Fruit fly (Drosophila melanogaster): Measurements from ENCODE around the gene CG32983.

CG32983 gene

dm6 chr2L:8879241-8879931, 13.7 kb downstream of the CG32983 start:
- TF ChIP-seq Rel (GFP tag; optimal IDR thresholded peaks at IDR 0.05) (no peak), Rel (tag; optimal IDR thresholded peaks at IDR 0.05) (no peak), usp (GFP tag; optimal IDR thresholded peaks at IDR 0.05) (no peak), OdsH (GFP tag; optimal IDR thresholded peaks at IDR 0.05) (no peak), woc (GFP tag; optimal IDR thresholded peaks at IDR 0.05) (no peak), Mio (GFP tag; optimal IDR thresholded peaks at IDR 0.05) (no peak), dmrt93B (GFP tag; optimal IDR thresholded peaks at IDR 0.05) (no peak), CG32264 (GFP tag; optimal IDR thresholded peaks at IDR 0.05) (no peak), dsf (GFP tag; optimal IDR thresholded peaks at IDR 0.05; ENCODE audit: borderline replicate concordance) (no peak), CrebA (GFP tag; optimal IDR thresholded peaks at IDR 0.05; ENCODE audit: borderline replicate concordance) (no peak), dl (GFP tag; optimal IDR thresholded peaks at IDR 0.05; ENCODE audit: insufficient read depth in 1 of 2, partially characterized antibody in 2 of 2) (no peak), N (GFP tag; optimal IDR thresholded peaks at IDR 0.05) (no peak), Dif (GFP tag; optimal IDR thresholded peaks at IDR 0.05; ENCODE audit: partially characterized antibody) (no peak), lola (GFP tag; optimal IDR thresholded peaks at IDR 0.05) (no peak), rgr (GFP tag; optimal IDR thresholded peaks at IDR 0.05) (no peak), Dfd (GFP tag; optimal IDR thresholded peaks at IDR 0.05) (no peak), Vsx2 (GFP tag; optimal IDR thresholded peaks at IDR 0.05; ENCODE audit: partially characterized antibody) (no peak), sv (GFP tag; optimal IDR thresholded peaks at IDR 0.05) (no peak), Sp1 (GFP tag; optimal IDR thresholded peaks at IDR 0.05) (no peak)

- TF ChIP-seq lola (GFP tag; optimal IDR thresholded peaks at IDR 0.05) (no peak), HLH106 (tag; optimal IDR thresholded peaks at IDR 0.05) (no peak), GATAd (GFP tag; optimal IDR thresholded peaks at IDR 0.05) (no peak), Sp1 (GFP tag; optimal IDR thresholded peaks at IDR 0.05) (no peak), CG9705 (GFP tag; optimal IDR thresholded peaks at IDR 0.05) (no peak), brk (GFP tag; optimal IDR thresholded peaks at IDR 0.05) (no peak), fru (GFP tag; optimal IDR thresholded peaks at IDR 0.05) (no peak), rgr (GFP tag; optimal IDR thresholded peaks at IDR 0.05) (no peak), CG32264 (GFP tag; optimal IDR thresholded peaks at IDR 0.05) (no peak), usp (GFP tag; optimal IDR thresholded peaks at IDR 0.05) (no peak), br (GFP tag; optimal IDR thresholded peaks at IDR 0.05) (no peak), Hr83 (GFP tag; optimal IDR thresholded peaks at IDR 0.05; ENCODE audit: poor library complexity, severe bottlenecking) (no peak), psq (GFP tag; optimal IDR thresholded peaks at IDR 0.05) (no peak), Jra (GFP tag; optimal IDR thresholded peaks at IDR 0.05) (no peak), dsf (GFP tag; optimal IDR thresholded peaks at IDR 0.05; ENCODE audit: borderline replicate concordance) (no peak), Vsx2 (GFP tag; optimal IDR thresholded peaks at IDR 0.05; ENCODE audit: partially characterized antibody) (no peak), sv (GFP tag; optimal IDR thresholded peaks at IDR 0.05) (no peak), Hr78 (GFP tag; optimal IDR thresholded peaks at IDR 0.05) (no peak), Dfd (GFP tag; optimal IDR thresholded peaks at IDR 0.05) (no peak), tai (GFP tag; optimal IDR thresholded peaks at IDR 0.05) (no peak)
These were observed 15.4 kb downstream of the CG32983 start for dm6 chr2L:8881095-8881494.

- TF ChIP-seq Sp1 (GFP tag; optimal IDR thresholded peaks at IDR 0.05) = no peak
- TF ChIP-seq sage (GFP tag; optimal IDR thresholded peaks at IDR 0.05) = no peak
- no peak for TF ChIP-seq N (GFP tag; optimal IDR thresholded peaks at IDR 0.05)
- no peak for TF ChIP-seq brk (GFP tag; optimal IDR thresholded peaks at IDR 0.05)
- no peak for TF ChIP-seq Hnf4 (GFP tag; optimal IDR thresholded peaks at IDR 0.05)
- no peak for TF ChIP-seq jim (GFP tag; optimal IDR thresholded peaks at IDR 0.05)
- no peak for TF ChIP-seq dl (GFP tag; optimal IDR thresholded peaks at IDR 0.05; ENCODE audit: insufficient read depth in 1 of 2, partially characterized antibody in 2 of 2)
- TF ChIP-seq tai (GFP tag; optimal IDR thresholded peaks at IDR 0.05) = no peak
- no peak for TF ChIP-seq CrebA (GFP tag; optimal IDR thresholded peaks at IDR 0.05; ENCODE audit: borderline replicate concordance)
- no peak for TF ChIP-seq Hr78 (GFP tag; optimal IDR thresholded peaks at IDR 0.05)
- no peak for TF ChIP-seq lola (GFP tag; optimal IDR thresholded peaks at IDR 0.05)
- TF ChIP-seq usp (GFP tag; optimal IDR thresholded peaks at IDR 0.05) = no peak
- TF ChIP-seq foxo (GFP tag; optimal IDR thresholded peaks at IDR 0.05) = no peak
- TF ChIP-seq CG32264 (GFP tag; optimal IDR thresholded peaks at IDR 0.05) = no peak
- no peak for TF ChIP-seq h (GFP tag; optimal IDR thresholded peaks at IDR 0.05)
- no peak for TF ChIP-seq Jra (GFP tag; optimal IDR thresholded peaks at IDR 0.05)
These were observed 18.5 kb downstream of the CG32983 start for dm6 chr2L:8884102-8884501.

All from whole organism, wandering third instar larva.